Worm (Caenorhabditis elegans): Measurements from ENCODE around the gene nceh-1.

- no peak for TF ChIP-seq elt-3 (tag; optimal IDR thresholded peaks at IDR 0.05)
- TF ChIP-seq nhr-237 (tag; optimal IDR thresholded peaks at IDR 0.05) = no peak
- no peak for TF ChIP-seq snpc-4 (tag; optimal IDR thresholded peaks at IDR 0.05)
- TF ChIP-seq ceh-82 (tag; optimal IDR thresholded peaks at IDR 0.05) = no peak
- TF ChIP-seq fos-1 (tag; optimal IDR thresholded peaks at IDR 0.05) = no peak
- TF ChIP-seq vab-15 (tag; optimal IDR thresholded peaks at IDR 0.05) = no peak
- TF ChIP-seq lin-13 (GFP tag; optimal IDR thresholded peaks at IDR 0.05) = no peak
- no peak for TF ChIP-seq mdl-1 (tag; optimal IDR thresholded peaks at IDR 0.05)
- no peak for TF ChIP-seq unc-30 (tag; optimal IDR thresholded peaks at IDR 0.05)
- TF ChIP-seq lin-35 (GFP tag; optimal IDR thresholded peaks at IDR 0.05) = no peak
- no peak for TF ChIP-seq blmp-1 (tag; optimal IDR thresholded peaks at IDR 0.05)
- no peak for TF ChIP-seq unc-130 (tag; optimal IDR thresholded peaks at IDR 0.05)
- TF ChIP-seq ama-1 (optimal IDR thresholded peaks at IDR 0.05) = no peak
Observed at ce11 chrV:19402855-19403254, 25.6 kb downstream of the nceh-1 start, which contains the start of gene C25F9.12.
